Worm (Caenorhabditis elegans): ENCODE results near the gene K06A4.2.

ce11 chrV:9506931-9507330 lies 22.9 kb downstream of the K06A4.2 start:
- TF ChIP-seq elt-2 (tag; optimal IDR thresholded peaks at IDR 0.05) (peak; percentile 1), ceh-24 (tag; optimal IDR thresholded peaks at IDR 0.05) (no peak), pha-4 (tag; optimal IDR thresholded peaks at IDR 0.05) (no peak), gmeb-2 (tag; optimal IDR thresholded peaks at IDR 0.05) (no peak), pqm-1 (tag; optimal IDR thresholded peaks at IDR 0.05) (no peak), tbx-7 (tag; optimal IDR thresholded peaks at IDR 0.05) (no peak), pros-1 (tag; optimal IDR thresholded peaks at IDR 0.05) (no peak)
